Worm (Caenorhabditis elegans) whole organism, L1 larva: ENCODE measurements around the gene ccd-5.

Source experiments
- C16A3.4 ChIP-seq: fragments of 150-350 bp; optimal IDR thresholded peaks from 2 replicates; lab custom pipeline; 2014; ENCODE audit warnings: missing biosample characterization, missing genetic modification characterization
- C34B4.2 ChIP-seq: sonication (generic microtip); optimal IDR thresholded peaks from 2 replicates; lab custom pipeline; 2017; ENCODE audit warnings: mild to moderate bottlenecking, missing genetic modification characterization, missing compliant biosample characterization
- alr-1 ChIP-seq: fragments of 200-800 bp; sonication (Bioruptor generic); optimal IDR thresholded peaks from 2 replicates; lab custom pipeline; 2018; ENCODE audit warnings: borderline replicate concordance, mild to moderate bottlenecking, missing genetic modification characterization, missing compliant biosample characterization
- aly-2 ChIP-seq: fragments of 150-350 bp; optimal IDR thresholded peaks from 2 replicates; lab custom pipeline; 2014; ENCODE audit warnings: missing biosample characterization, missing genetic modification characterization
- ama-1 ChIP-seq: fragments of 150-350 bp; optimal IDR thresholded peaks from 2 replicates; lab custom pipeline; 2014
- blmp-1 ChIP-seq: fragments of 150-350 bp; optimal IDR thresholded peaks from 2 replicates; lab custom pipeline; 2014; ENCODE audit warnings: missing biosample characterization, missing genetic modification characterization
- ceh-63 ChIP-seq: fragments of 200-800 bp; sonication (Bioruptor generic); optimal IDR thresholded peaks from 2 replicates; lab custom pipeline; 2018; ENCODE audit warnings: mild to moderate bottlenecking, missing genetic modification characterization, missing compliant biosample characterization
- ceh-8 ChIP-seq: fragments of 200-800 bp; sonication (Bioruptor generic); optimal IDR thresholded peaks from 2 replicates; lab custom pipeline; 2018; ENCODE audit warnings: mild to moderate bottlenecking, missing genetic modification characterization, moderate library complexity, missing compliant biosample characterization
- ceh-82 ChIP-seq, 3 experiments: fragments of 150-350 bp in 1 of 3; sonication (generic microtip) in 2 of 3; optimal IDR thresholded peaks; 2 replicates each; lab custom pipeline; 2014 to 2017; ENCODE audit warnings: missing biosample characterization in 3 of 3, missing genetic modification characterization in 3 of 3
- ceh-88 ChIP-seq: fragments of 200-800 bp; sonication (Bioruptor generic); IDR thresholded peaks from 2 replicates; pipeline ENCODE4 v1.3.6; 2022; ENCODE audit warnings: missing genetic modification characterization, missing compliant biosample characterization
- ceh-90 ChIP-seq: sonication (generic microtip); optimal IDR thresholded peaks from 2 replicates; lab custom pipeline; 2016; ENCODE audit warnings: missing genetic modification characterization, missing compliant biosample characterization
- dpl-1 ChIP-seq, 3 experiments: fragments of 150-350 bp in 2 of 3; sonication (generic microtip) in 1 of 3; optimal IDR thresholded peaks; 2 replicates each; lab custom pipeline; 2014 to 2017; ENCODE audit warnings: missing biosample characterization in 3 of 3, missing genetic modification characterization in 3 of 3, missing genetic modification reagents in 3 of 3
- dsc-1 ChIP-seq: sonication (generic microtip); optimal IDR thresholded peaks from 2 replicates; lab custom pipeline; 2016; ENCODE audit warnings: mild to moderate bottlenecking, missing genetic modification characterization, missing compliant biosample characterization
- elt-2 ChIP-seq: sonication (generic microtip); optimal IDR thresholded peaks from 2 replicates; lab custom pipeline; 2016; ENCODE audit warnings: missing genetic modification characterization, mild to moderate bottlenecking, inconsistent platforms, missing compliant biosample characterization, missing genetic modification reagents
- elt-3 ChIP-seq, 6 experiments: fragments of 150-350 bp in 1 of 6; sonication (generic microtip); optimal IDR thresholded peaks; 2 replicates each; lab custom pipeline; 2017 to 2018; ENCODE audit warnings: missing biosample characterization in 6 of 6, missing genetic modification characterization in 6 of 6, inconsistent platforms in 1 of 6
- ets-5 ChIP-seq: fragments of 200-800 bp; sonication (Bioruptor generic); IDR thresholded peaks from 2 replicates; pipeline ENCODE4 v1.3.6; 2022; ENCODE audit warnings: missing genetic modification characterization, missing compliant biosample characterization
- fkh-10 ChIP-seq: sonication (generic microtip); optimal IDR thresholded peaks from 2 replicates; lab custom pipeline; 2017; ENCODE audit warnings: missing biosample characterization, missing genetic modification reagents, missing genetic modification characterization
- fkh-4 ChIP-seq: sonication (generic microtip); optimal IDR thresholded peaks from 2 replicates; lab custom pipeline; 2016; ENCODE audit warnings: missing compliant biosample characterization, missing genetic modification characterization, borderline replicate concordance
- fkh-8 ChIP-seq: sonication (generic microtip); optimal IDR thresholded peaks from 2 replicates; lab custom pipeline; 2016; ENCODE audit warnings: mild to moderate bottlenecking, missing genetic modification characterization, missing compliant biosample characterization
- grh-1 ChIP-seq: fragments of 200-800 bp; sonication (Bioruptor generic); IDR thresholded peaks from 2 replicates; pipeline ENCODE4 v1.3.6; 2022; ENCODE audit warnings: missing genetic modification reagents, missing genetic modification characterization, missing compliant biosample characterization
- hpl-2 ChIP-seq: fragments of 150-350 bp; optimal IDR thresholded peaks from 2 replicates; lab custom pipeline; 2014; ENCODE audit warnings: missing biosample characterization, missing genetic modification reagents, missing genetic modification characterization
- lin-14 ChIP-seq: fragments of 200-800 bp; sonication (Bioruptor generic); optimal IDR thresholded peaks from 2 replicates; lab custom pipeline; 2018; ENCODE audit warnings: mild to moderate bottlenecking, missing genetic modification characterization, moderate library complexity, missing compliant biosample characterization
- lin-35 ChIP-seq, 2 experiments: fragments of 150-350 bp; optimal IDR thresholded peaks; 2 replicates each; lab custom pipeline; 2014; ENCODE audit warnings: missing biosample characterization in 2 of 2, missing genetic modification characterization in 2 of 2, missing genetic modification reagents in 2 of 2
- lin-39 ChIP-seq: fragments of 150-350 bp; optimal IDR thresholded peaks from 2 replicates; lab custom pipeline; 2014; ENCODE audit warnings: missing biosample characterization, missing genetic modification reagents, missing genetic modification characterization
- lsy-2 ChIP-seq, 2 experiments: fragments of 150-350 bp; optimal IDR thresholded peaks; 2 replicates each; lab custom pipeline; 2014; ENCODE audit warnings: missing biosample characterization in 2 of 2, missing genetic modification characterization in 2 of 2
- mab-9 ChIP-seq: fragments of 200-800 bp; sonication (Bioruptor generic); IDR thresholded peaks from 2 replicates; pipeline ENCODE4 v1.3.6; 2022; ENCODE audit warnings: missing genetic modification reagents, missing genetic modification characterization, missing compliant biosample characterization
- mdl-1 ChIP-seq, 2 experiments: fragments of 150-350 bp; optimal IDR thresholded peaks; 2 replicates each; lab custom pipeline; 2014 to 2017; ENCODE audit warnings: missing biosample characterization in 2 of 2, missing genetic modification characterization in 2 of 2, inconsistent platforms in 1 of 2
- nhr-12 ChIP-seq: sonication (generic microtip); optimal IDR thresholded peaks from 2 replicates; lab custom pipeline; 2017; ENCODE audit warnings: missing biosample characterization, missing genetic modification characterization
- nhr-19 ChIP-seq: fragments of 200-800 bp; sonication (Bioruptor generic); conservative IDR thresholded peaks from 2 replicates; pipeline ENCODE4 v1.3.6; 2022; ENCODE audit warnings: missing genetic modification characterization, missing compliant biosample characterization
- nhr-237 ChIP-seq: fragments of 150-350 bp; optimal IDR thresholded peaks from 2 replicates; lab custom pipeline; 2014; ENCODE audit warnings: missing biosample characterization, missing genetic modification characterization
- nhr-28 ChIP-seq: fragments of 150-350 bp; optimal IDR thresholded peaks from 2 replicates; lab custom pipeline; 2014; ENCODE audit warnings: missing biosample characterization, missing genetic modification characterization
- nhr-77 ChIP-seq: fragments of 150-350 bp; optimal IDR thresholded peaks from 2 replicates; lab custom pipeline; 2014; ENCODE audit warnings: missing biosample characterization, missing genetic modification characterization
- nhr-85 ChIP-seq: sonication (generic microtip); peaks from one replicate; lab custom pipeline; 2016; ENCODE audit warnings: missing genetic modification characterization, inconsistent platforms, missing compliant biosample characterization
- nhr-90 ChIP-seq: sonication (generic microtip); optimal IDR thresholded peaks from 2 replicates; lab custom pipeline; 2016; ENCODE audit warnings: mild to moderate bottlenecking, missing genetic modification characterization, missing compliant biosample characterization; ENCODE audit not compliant: poor library complexity
- pax-3 ChIP-seq: fragments of 200-800 bp; sonication (Bioruptor generic); optimal IDR thresholded peaks from 2 replicates; lab custom pipeline; 2018; ENCODE audit warnings: mild to moderate bottlenecking, missing genetic modification characterization, moderate library complexity, missing compliant biosample characterization
- skn-1 ChIP-seq: fragments of 150-350 bp; optimal IDR thresholded peaks from 2 replicates; lab custom pipeline; 2014; ENCODE audit warnings: missing biosample characterization, missing genetic modification characterization
- snu-23 ChIP-seq: sonication (generic microtip); optimal IDR thresholded peaks from 2 replicates; lab custom pipeline; 2016; ENCODE audit warnings: missing genetic modification characterization, missing compliant biosample characterization
- sox-4 ChIP-seq: sonication (generic microtip); optimal IDR thresholded peaks from 2 replicates; lab custom pipeline; 2016; ENCODE audit warnings: missing genetic modification characterization, missing compliant biosample characterization
- sup-37 ChIP-seq: fragments of 200-800 bp; sonication (Bioruptor generic); optimal IDR thresholded peaks from 2 replicates; lab custom pipeline; 2018; ENCODE audit warnings: mild to moderate bottlenecking, missing genetic modification characterization, missing compliant biosample characterization
- tlp-1 ChIP-seq: fragments of 150-350 bp; optimal IDR thresholded peaks from 2 replicates; lab custom pipeline; 2014; ENCODE audit warnings: missing biosample characterization, missing genetic modification characterization
- unc-30 ChIP-seq: sonication (generic microtip); optimal IDR thresholded peaks from 2 replicates; lab custom pipeline; 2017; ENCODE audit warnings: missing biosample characterization, missing genetic modification characterization
- unc-98 ChIP-seq: fragments of 200-800 bp; sonication (Bioruptor generic); IDR thresholded peaks from 2 replicates; pipeline ENCODE4 v1.3.6; 2022; ENCODE audit warnings: missing genetic modification characterization, missing compliant biosample characterization
- vab-15 ChIP-seq: sonication (generic microtip); optimal IDR thresholded peaks from 2 replicates; lab custom pipeline; 2017; ENCODE audit warnings: missing genotype, mild to moderate bottlenecking, missing genetic modification characterization, missing compliant biosample characterization
- xbp-1 ChIP-seq: sonication (generic microtip); optimal IDR thresholded peaks from 2 replicates; lab custom pipeline; 2016; ENCODE audit warnings: missing genetic modification characterization, missing compliant biosample characterization
- zag-1 ChIP-seq: fragments of 150-350 bp; optimal IDR thresholded peaks from 2 replicates; lab custom pipeline; 2014; ENCODE audit warnings: missing biosample characterization, missing genetic modification characterization
- zip-4 ChIP-seq: fragments of 200-800 bp; sonication (Bioruptor generic); optimal IDR thresholded peaks from 2 replicates; lab custom pipeline; 2018; ENCODE audit warnings: mild to moderate bottlenecking, missing genetic modification characterization, moderate library complexity, missing compliant biosample characterization
- ztf-4 ChIP-seq: fragments of 150-350 bp; optimal IDR thresholded peaks from 2 replicates; lab custom pipeline; 2014; ENCODE audit warnings: missing biosample characterization, missing genetic modification characterization

The ccd-5 gene

ce11 chrX:2567761-2568160 is 4.7 kb downstream of the ccd-5 start (continued):
- TF ChIP-seq nhr-12 = no peak
- no peak for TF ChIP-seq ztf-4 (tag; lab: Kevin White, UChicago)
- no peak for TF ChIP-seq alr-1 (tag; lab: Kevin White, UChicago)
- TF ChIP-seq nhr-28 = no peak
- TF ChIP-seq vab-15 = no peak
- TF ChIP-seq ceh-90 (tag; lab: Kevin White, UChicago) = no peak
- no peak for TF ChIP-seq nhr-90 (tag; lab: Kevin White, UChicago)
- no peak for TF ChIP-seq C34B4.2 (tag; lab: Kevin White, UChicago)
- no peak for TF ChIP-seq C16A3.4 (tag; lab: Kevin White, UChicago)
- TF ChIP-seq lsy-2 (tag; optimal IDR thresholded peaks at IDR 0.05; lab: Kevin White, UChicago) = no peak
- TF ChIP-seq xbp-1 (tag; lab: Kevin White, UChicago) = no peak
- TF ChIP-seq fkh-8 (tag; lab: Kevin White, UChicago) = no peak

- TF ChIP-seq ceh-63 (GFP tag; lab: Kevin White, UChicago) (no peak), mdl-1 (tag; optimal IDR thresholded peaks at IDR 0.05; lab: Kevin White, UChicago) (peak in 1 of 2 experiments; percentile 7), mab-9 (GFP tag; lab: Robert Waterston, UW) (no peak), sup-37 (GFP tag; lab: Kevin White, UChicago) (no peak), nhr-19 (no peak), lin-39 (no peak), fkh-10 (no peak), zip-4 (no peak), vab-15 (no peak), grh-1 (GFP tag; lab: Robert Waterston, UW) (no peak), dpl-1 (GFP tag; optimal IDR thresholded peaks at IDR 0.05; lab: Kevin White, UChicago) (no peak), nhr-85 (tag; lab: Kevin White, UChicago) (peak; percentile 35), blmp-1 (tag; lab: Kevin White, UChicago) (peak; percentile 34), C16A3.4 (tag; lab: Kevin White, UChicago) (no peak), hpl-2 (GFP tag; lab: Kevin White, UChicago) (no peak), aly-2 (tag; lab: Kevin White, UChicago) (no peak), fkh-4 (tag; lab: Kevin White, UChicago) (no peak), ets-5 (GFP tag; lab: Robert Waterston, UW) (no peak), skn-1 (tag; lab: Kevin White, UChicago) (peak; percentile 15), nhr-90 (tag; lab: Kevin White, UChicago) (no peak), ama-1 (lab: Kevin White, UChicago) (no peak), zag-1 (tag; lab: Kevin White, UChicago) (no peak), lin-14 (GFP tag; lab: Kevin White, UChicago) (peak; percentile 63), tlp-1 (tag; lab: Kevin White, UChicago) (no peak), elt-3 (tag; optimal IDR thresholded peaks at IDR 0.05; lab: Kevin White, UChicago) (peak in 1 of 6 experiments; percentile 45), elt-2 (peak; percentile 59), lsy-2 (tag; optimal IDR thresholded peaks at IDR 0.05; lab: Kevin White, UChicago) (no peak), pax-3 (tag; lab: Kevin White, UChicago) (no peak), lin-35 (GFP tag; optimal IDR thresholded peaks at IDR 0.05; lab: Kevin White, UChicago) (peak in 1 of 2 experiments; percentile 13), ceh-88 (GFP tag; lab: Robert Waterston, UW) (no peak)
Measured at ce11 chrX:2565308-2565773, 7.1 kb downstream of the ccd-5 start, which contains the start of gene F52H2.15. Gene F52H2.15 (plus strand): TSS chrX:2565358.

- TF ChIP-seq ceh-82 (tag; optimal IDR thresholded peaks at IDR 0.05; lab: Kevin White, UChicago) (no peak), ets-5 (GFP tag; lab: Robert Waterston, UW) (no peak), nhr-237 (no peak), blmp-1 (tag; lab: Kevin White, UChicago) (no peak), ceh-8 (GFP tag; lab: Kevin White, UChicago) (no peak), snu-23 (no peak), dsc-1 (no peak), sox-4 (no peak), unc-30 (tag; lab: Kevin White, UChicago) (no peak), nhr-19 (no peak), nhr-77 (tag; lab: Kevin White, UChicago) (no peak), unc-98 (GFP tag; lab: Robert Waterston, UW) (no peak)
Measured at ce11 chrX:2564047-2564446, 8.4 kb downstream of the ccd-5 start, which contains the start of gene dhcr-24. Gene dhcr-24 (minus strand): TSS chrX:2564147.
